Worm (Caenorhabditis elegans) whole organism, L1 larva: ENCODE results near the gene ZK1240.6.

ENCODE experiments used
- F16B12.6 ChIP-seq: fragments of 150-350 bp; optimal IDR thresholded peaks from 2 replicates; lab custom pipeline; 2014; ENCODE audit warnings: missing biosample characterization, missing genetic modification characterization
- aha-1 ChIP-seq: fragments of 150-350 bp; optimal IDR thresholded peaks from 2 replicates; lab custom pipeline; 2014; ENCODE audit warnings: missing biosample characterization, missing genetic modification characterization
- fkh-8 ChIP-seq: sonication (generic microtip); optimal IDR thresholded peaks from 2 replicates; lab custom pipeline; 2016; ENCODE audit warnings: mild to moderate bottlenecking, missing genetic modification characterization, missing compliant biosample characterization
- lin-39 ChIP-seq: fragments of 150-350 bp; optimal IDR thresholded peaks from 2 replicates; lab custom pipeline; 2014; ENCODE audit warnings: missing biosample characterization, missing genetic modification reagents, missing genetic modification characterization
- sup-37 ChIP-seq: fragments of 200-800 bp; sonication (Bioruptor generic); optimal IDR thresholded peaks from 2 replicates; lab custom pipeline; 2018; ENCODE audit warnings: mild to moderate bottlenecking, missing genetic modification characterization, missing compliant biosample characterization
- unc-86 ChIP-seq: sonication (generic microtip); optimal IDR thresholded peaks from 2 replicates; lab custom pipeline; 2016; ENCODE audit warnings: missing genetic modification characterization, missing compliant biosample characterization
- zag-1 ChIP-seq: fragments of 150-350 bp; optimal IDR thresholded peaks from 2 replicates; lab custom pipeline; 2014; ENCODE audit warnings: missing biosample characterization, missing genetic modification characterization
- ztf-11 ChIP-seq, 2 experiments: sonication (generic microtip); optimal IDR thresholded peaks; 2 replicates each; lab custom pipeline; 2016 to 2017; ENCODE audit warnings: missing genetic modification characterization in 2 of 2, missing biosample characterization in 1 of 2, missing compliant biosample characterization in 1 of 2

DNA sequence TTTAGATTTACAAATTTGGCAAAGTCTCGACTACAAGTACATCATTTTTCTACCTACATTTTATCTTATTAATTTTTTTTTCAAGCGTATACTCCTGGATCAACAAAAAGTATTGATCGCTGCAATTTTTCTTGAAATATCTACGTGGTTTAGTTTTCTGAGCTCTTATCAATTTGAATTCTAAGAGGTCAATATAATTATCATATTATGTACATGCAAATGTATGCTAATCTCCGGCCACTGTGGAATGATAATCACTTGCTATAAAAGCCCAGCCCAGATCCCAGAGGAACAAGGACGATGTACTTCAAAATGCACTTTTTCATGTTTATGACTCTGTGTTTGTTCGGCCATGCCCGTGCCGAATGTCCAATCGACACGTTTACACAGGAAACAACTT lies 34.1 kb upstream of the ZK1240.6 start, which contains the start of gene F43C11.1:
- TF ChIP-seq sup-37 (GFP tag; lab: Kevin White, UChicago), result no peak
- TF ChIP-seq fkh-8 (tag; lab: Kevin White, UChicago), result no peak
- TF ChIP-seq zag-1 (tag; lab: Kevin White, UChicago), result no peak
- TF ChIP-seq F16B12.6 (tag; lab: Kevin White, UChicago), result no peak
- TF ChIP-seq lin-39 (tag; lab: Kevin White, UChicago), result no peak
- no peak for TF ChIP-seq aha-1
- no peak for TF ChIP-seq unc-86 (tag; lab: Kevin White, UChicago)
- no peak for TF ChIP-seq ztf-11 (tag; optimal IDR thresholded peaks at IDR 0.05; lab: Kevin White, UChicago)
